Fruit fly (Drosophila melanogaster) whole organism, embryonic: ENCODE results near the gene CG11562.

Experiments
- Aef1 ChIP-seq: fragments of 200-800 bp; sonication (Bioruptor generic); IDR thresholded peaks from 3 replicates; pipeline ENCODE4 v1.3.6; 2022; ENCODE audit warnings: missing biosample characterization, missing genetic modification characterization
- CG10267 ChIP-seq: fragments of 200-800 bp; sonication (Bioruptor generic); optimal IDR thresholded peaks from 2 replicates; lab custom pipeline; 2018; ENCODE audit warnings: missing biosample characterization, mild to moderate bottlenecking, missing genetic modification characterization, moderate library complexity
- CG10959 ChIP-seq: fragments of 200-800 bp; sonication (Bioruptor generic); IDR thresholded peaks from 2 replicates; pipeline ENCODE4 v1.3.6; 2022; ENCODE audit warnings: missing biosample characterization, missing genetic modification characterization
- CG11093 ChIP-seq: fragments of 200-800 bp; sonication (Bioruptor generic); IDR thresholded peaks from 3 replicates; pipeline ENCODE4 v1.3.6; 2022; ENCODE audit warnings: missing biosample characterization, missing genetic modification characterization
- CG11723 ChIP-seq: fragments of 200-800 bp; sonication (Bioruptor generic); optimal IDR thresholded peaks from 2 replicates; lab custom pipeline; 2017; ENCODE audit warnings: missing biosample characterization, mild to moderate bottlenecking, missing genetic modification characterization
- CG14441 ChIP-seq: fragments of 200-800 bp; sonication (Bioruptor generic); IDR thresholded peaks from 2 replicates; pipeline ENCODE4 v1.3.6; 2022; ENCODE audit warnings: missing biosample characterization, missing genetic modification characterization
- CG16779 ChIP-seq: fragments of 200-800 bp; sonication (Bioruptor generic); IDR thresholded peaks from 2 replicates; pipeline ENCODE4 v1.3.6; 2022; ENCODE audit warnings: missing biosample characterization, missing genetic modification characterization
- CG17361 ChIP-seq: fragments of 200-800 bp; sonication (Bioruptor generic); IDR thresholded peaks from 3 replicates; pipeline ENCODE4 v1.3.6; 2022; ENCODE audit warnings: missing biosample characterization, missing genetic modification characterization
- CG17612 ChIP-seq: fragments of 200-800 bp; sonication (Bioruptor generic); IDR thresholded peaks from 2 replicates; pipeline ENCODE4 v1.3.6; 2022; ENCODE audit warnings: missing biosample characterization, missing genetic modification characterization
- CG17912 ChIP-seq: fragments of 200-800 bp; sonication (Bioruptor generic); optimal IDR thresholded peaks from 2 replicates; lab custom pipeline; 2018; ENCODE audit warnings: missing biosample characterization, mild to moderate bottlenecking, missing genetic modification characterization
- CG18764 ChIP-seq: fragments of 200-800 bp; sonication (Bioruptor generic); optimal IDR thresholded peaks from 3 replicates; lab custom pipeline; 2016; ENCODE audit warnings: missing biosample characterization, missing genetic modification characterization
- CG2120 ChIP-seq: fragments of 200-800 bp; sonication (Bioruptor generic); optimal IDR thresholded peaks from 3 replicates; lab custom pipeline; 2016; ENCODE audit warnings: missing biosample characterization, missing genetic modification characterization
- CG32532 ChIP-seq: fragments of 200-800 bp; sonication (Bioruptor generic); IDR thresholded peaks from 2 replicates; pipeline ENCODE4 v1.3.6; 2022; ENCODE audit warnings: missing biosample characterization, missing genetic modification characterization
- CG33557 ChIP-seq: fragments of 200-800 bp; sonication (Bioruptor generic); optimal IDR thresholded peaks from 2 replicates; lab custom pipeline; 2019; ENCODE audit warnings: missing biosample characterization, mild to moderate bottlenecking, missing genetic modification characterization, moderate library complexity
- CG43689 ChIP-seq: fragments of 200-800 bp; sonication (Bioruptor generic); IDR thresholded peaks from 2 replicates; pipeline ENCODE4 v1.3.6; 2022; ENCODE audit warnings: missing biosample characterization, missing genetic modification characterization
- CG4730 ChIP-seq: fragments of 200-800 bp; sonication (Bioruptor generic); IDR thresholded peaks from 2 replicates; pipeline ENCODE4 v1.3.6; 2022; ENCODE audit warnings: missing biosample characterization, missing genetic modification characterization
- CG6791 ChIP-seq: fragments of 200-800 bp; sonication (Bioruptor generic); IDR thresholded peaks from 3 replicates; pipeline ENCODE4 v1.3.6; 2022; ENCODE audit warnings: missing biosample characterization, missing genetic modification characterization; ENCODE audit not compliant: partially characterized antibody
- CG7271 ChIP-seq: fragments of 200-800 bp; sonication (Bioruptor generic); optimal IDR thresholded peaks from 2 replicates; lab custom pipeline; 2018; ENCODE audit warnings: missing biosample characterization, mild to moderate bottlenecking, missing genetic modification characterization, moderate library complexity
- CG8765 ChIP-seq: fragments of 200-800 bp; sonication (Bioruptor generic); IDR thresholded peaks from 2 replicates; pipeline ENCODE4 v1.3.6; 2022; ENCODE audit warnings: missing biosample characterization, missing genetic modification characterization
- CoRest ChIP-seq: fragments of 200-800 bp; sonication (Bioruptor generic); optimal IDR thresholded peaks from 3 replicates; lab custom pipeline; 2018; ENCODE audit warnings: missing biosample characterization, mild to moderate bottlenecking, missing genetic modification characterization, moderate library complexity
- Dref ChIP-seq: fragments of 200-800 bp; sonication (Bioruptor generic); IDR thresholded peaks from 2 replicates; pipeline ENCODE4 v1.3.6; 2022; ENCODE audit warnings: missing biosample characterization, missing genetic modification characterization
- Ets65A ChIP-seq: fragments of 200-800 bp; sonication (Bioruptor generic); peaks from one replicate; lab custom pipeline; 2016; ENCODE audit warnings: missing biosample characterization, missing genetic modification characterization
- Gsc ChIP-seq: fragments of 200-800 bp; sonication (Bioruptor generic); IDR thresholded peaks from 2 replicates; pipeline ENCODE4 v1.3.6; 2022; ENCODE audit warnings: missing biosample characterization, missing genetic modification characterization
- HLH54F ChIP-seq: fragments of 200-800 bp; sonication (Bioruptor generic); optimal IDR thresholded peaks from 3 replicates; lab custom pipeline; 2016; ENCODE audit warnings: missing biosample characterization, missing genetic modification characterization
- HLHmδ ChIP-seq: fragments of 200-800 bp; sonication (Bioruptor generic); optimal IDR thresholded peaks from 2 replicates; lab custom pipeline; 2018; ENCODE audit warnings: missing biosample characterization, mild to moderate bottlenecking, missing genetic modification characterization, moderate library complexity
- HmgD ChIP-seq: fragments of 200-800 bp; sonication (Bioruptor generic); optimal IDR thresholded peaks from 3 replicates; lab custom pipeline; 2016; ENCODE audit warnings: missing biosample characterization, missing genetic modification characterization
- HmgZ ChIP-seq: fragments of 200-800 bp; sonication (Bioruptor generic); optimal IDR thresholded peaks from 2 replicates; lab custom pipeline; 2018; ENCODE audit warnings: missing biosample characterization, mild to moderate bottlenecking, missing genetic modification characterization
- Med ChIP-seq: fragments of 200-800 bp; sonication (Bioruptor generic); peaks from one replicate; lab custom pipeline; 2016; ENCODE audit warnings: missing biosample characterization, missing genetic modification characterization, mild to moderate bottlenecking, inconsistent platforms, moderate library complexity
- NC2α ChIP-seq: fragments of 200-800 bp; sonication (Bioruptor generic); optimal IDR thresholded peaks from 2 replicates; lab custom pipeline; 2016; ENCODE audit warnings: missing biosample characterization, missing genetic modification characterization
- Rfx ChIP-seq: fragments of 200-800 bp; sonication (Bioruptor generic); IDR thresholded peaks from 2 replicates; pipeline ENCODE4 v1.3.6; 2022; ENCODE audit warnings: missing biosample characterization, missing genetic modification characterization
- Sry-δ ChIP-seq: fragments of 200-800 bp; sonication (Bioruptor generic); optimal IDR thresholded peaks from 2 replicates; lab custom pipeline; 2016; ENCODE audit warnings: missing biosample characterization, missing genetic modification characterization
- TFAM ChIP-seq: fragments of 200-800 bp; sonication (Bioruptor generic); optimal IDR thresholded peaks from 2 replicates; lab custom pipeline; 2017; ENCODE audit warnings: missing biosample characterization, missing genetic modification characterization, inconsistent platforms
- Taf1 ChIP-seq: fragments of 200-800 bp; sonication (Bioruptor generic); IDR thresholded peaks from 2 replicates; pipeline ENCODE4 v1.3.6; 2022; ENCODE audit warnings: missing biosample characterization, missing genetic modification characterization
- Usf ChIP-seq: fragments of 200-800 bp; sonication (Bioruptor generic); optimal IDR thresholded peaks from 2 replicates; lab custom pipeline; 2017; ENCODE audit warnings: missing genotype, missing biosample characterization, missing genetic modification characterization
- Vsx1 ChIP-seq: fragments of 200-800 bp; sonication (Bioruptor generic); optimal IDR thresholded peaks from 2 replicates; lab custom pipeline; 2017; ENCODE audit warnings: missing biosample characterization, mild to moderate bottlenecking, missing genetic modification characterization, missing genetic modification reagents
- amos ChIP-seq: fragments of 200-800 bp; sonication (Bioruptor generic); IDR thresholded peaks from 2 replicates; pipeline ENCODE4 v1.3.6; 2022; ENCODE audit warnings: missing biosample characterization, missing genetic modification characterization; ENCODE audit not compliant: partially characterized antibody
- danr ChIP-seq: fragments of 200-800 bp; sonication (Bioruptor generic); IDR thresholded peaks from 2 replicates; pipeline ENCODE4 v1.3.6; 2022; ENCODE audit warnings: missing biosample characterization, missing genetic modification characterization
- dm ChIP-seq: fragments of 200-800 bp; sonication (Bioruptor generic); optimal IDR thresholded peaks from 3 replicates; lab custom pipeline; 2016; ENCODE audit warnings: missing biosample characterization, missing genetic modification characterization
- dmrt11E ChIP-seq: fragments of 200-800 bp; sonication (Bioruptor generic); optimal IDR thresholded peaks from 3 replicates; lab custom pipeline; 2018; ENCODE audit warnings: missing biosample characterization, mild to moderate bottlenecking, missing genetic modification characterization, moderate library complexity
- dysf ChIP-seq: fragments of 200-800 bp; sonication (Bioruptor generic); IDR thresholded peaks from 3 replicates; pipeline ENCODE4 v1.3.6; 2022; ENCODE audit warnings: missing biosample characterization, missing genetic modification characterization
- en ChIP-seq: fragments of 200-800 bp; sonication (Bioruptor generic); optimal IDR thresholded peaks from 2 replicates; lab custom pipeline; 2016; ENCODE audit warnings: missing biosample characterization, missing genetic modification characterization
- gsb ChIP-seq: fragments of 200-800 bp; sonication (Bioruptor generic); IDR thresholded peaks from 2 replicates; pipeline ENCODE4 v1.3.6; 2022; ENCODE audit warnings: missing biosample characterization, missing genetic modification characterization
- hb ChIP-seq: fragments of 200-800 bp; sonication (Bioruptor generic); IDR thresholded peaks from 3 replicates; pipeline ENCODE4 v1.3.6; 2022; ENCODE audit warnings: missing biosample characterization, missing genetic modification characterization; ENCODE audit not compliant: partially characterized antibody
- hth ChIP-seq: fragments of >200 bp; optimal IDR thresholded peaks from 2 replicates; lab custom pipeline; 2017; ENCODE audit warnings: inconsistent platforms
- lov ChIP-seq, 2 experiments: fragments of 200-800 bp in 1 of 2; fragments of >200 bp in 1 of 2; sonication (Bioruptor generic) in 1 of 2; IDR thresholded peaks in 1 of 2; optimal IDR thresholded peaks in 1 of 2; 2 replicates in 1 of 2; 3 replicates in 1 of 2; pipeline versions ENCODE4 v1.3.6 to Lab custom; 2017 to 2022; ENCODE audit warnings: missing biosample characterization in 1 of 2, missing genetic modification characterization in 1 of 2
- pita ChIP-seq: fragments of 200-800 bp; sonication (Bioruptor generic); optimal IDR thresholded peaks from 2 replicates; lab custom pipeline; 2017; ENCODE audit warnings: missing biosample characterization, mild to moderate bottlenecking, missing genetic modification characterization
- pnt ChIP-seq: fragments of 200-800 bp; sonication (Bioruptor generic); optimal IDR thresholded peaks from 3 replicates; lab custom pipeline; 2016; ENCODE audit warnings: missing biosample characterization, missing genetic modification characterization
- sna ChIP-seq: fragments of 200-800 bp; sonication (Bioruptor generic); IDR thresholded peaks from 2 replicates; pipeline ENCODE4 v1.3.6; 2022; ENCODE audit warnings: missing biosample characterization, missing genetic modification characterization; ENCODE audit not compliant: partially characterized antibody
- twi ChIP-seq: fragments of 200-800 bp; optimal IDR thresholded peaks from 2 replicates; lab custom pipeline; 2019; ENCODE audit warnings: missing biosample characterization, mild to moderate bottlenecking, missing genetic modification characterization, moderate library complexity
- zen ChIP-seq: fragments of 200-800 bp; sonication (Bioruptor generic); optimal IDR thresholded peaks from 3 replicates; lab custom pipeline; 2018; ENCODE audit warnings: missing biosample characterization, mild to moderate bottlenecking, missing genetic modification characterization, moderate library complexity

The CG11562 gene

DNA sequence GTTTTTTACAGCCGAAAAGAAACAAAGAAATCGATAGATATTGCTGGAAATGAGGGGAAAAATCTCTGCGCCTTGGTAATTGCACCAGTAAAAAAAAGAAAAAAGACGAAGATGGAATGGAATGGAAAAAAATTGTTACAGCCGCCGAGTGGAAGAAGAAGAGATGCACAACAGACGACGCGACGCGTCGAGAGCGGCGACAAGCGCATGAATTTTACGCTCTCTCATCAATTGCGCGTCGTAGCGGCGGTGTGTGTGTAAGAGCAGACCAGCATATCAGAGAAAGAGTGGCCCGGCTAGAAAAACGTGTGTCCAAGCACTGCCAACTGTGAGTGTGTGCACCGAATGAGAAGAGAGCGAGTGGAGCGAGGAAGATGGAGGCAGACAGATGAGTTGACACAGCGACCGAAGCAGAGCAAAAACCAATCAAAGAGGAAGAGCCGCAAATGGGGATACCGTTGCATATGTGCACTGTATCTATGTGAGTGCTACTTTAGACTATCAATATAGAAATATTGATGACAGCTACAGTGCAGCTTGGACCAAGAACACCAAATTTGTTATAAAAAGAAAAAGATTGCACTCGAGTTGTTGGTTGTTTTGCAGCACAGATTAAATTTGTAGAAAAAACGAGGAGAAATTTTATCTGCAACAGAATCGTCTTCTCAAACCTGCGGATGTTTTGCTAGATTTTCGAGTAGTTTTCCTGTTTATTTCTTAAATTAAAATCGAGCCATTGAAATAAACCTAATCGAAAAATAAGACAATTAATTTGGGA, 43.0 kb upstream of the CG11562 start (continued):
- TF ChIP-seq twi (tag; lab: Kevin White, UChicago) (no peak), CoRest (tag; lab: Kevin White, UChicago) (no peak), danr (no peak), Ets65A (GFP tag; lab: Kevin White, UChicago) (peak; percentile 32), HmgZ (tag; lab: Kevin White, UChicago) (no peak), HLH54F (GFP tag; lab: Kevin White, UChicago) (no peak), CG17912 (no peak), Med (GFP tag; lab: Kevin White, UChicago) (peak; percentile 42), zen (tag; lab: Kevin White, UChicago) (no peak), CG33557 (GFP tag; lab: Kevin White, UChicago) (no peak), CG4730 (GFP tag; lab: Robert Waterston, UW) (no peak), Aef1 (no peak), CG14441 (GFP tag; lab: Robert Waterston, UW) (no peak), CG18764 (GFP tag; lab: Kevin White, UChicago) (no peak), hb (GFP tag; lab: Robert Waterston, UW) (no peak), CG17612 (GFP tag; lab: Robert Waterston, UW) (no peak), en (GFP tag; lab: Kevin White, UChicago) (no peak), CG6791 (GFP tag; lab: Robert Waterston, UW) (no peak), lov (optimal IDR thresholded peaks at IDR 0.05; lab: Kevin White, UChicago) (no peak), lov (GFP tag; IDR thresholded peaks at IDR 0.05; lab: Robert Waterston, UW) (0 out of 3 replicates have a peak, but pooled peaks have one; percentile 14), HLHmδ (GFP tag; lab: Kevin White, UChicago) (peak; percentile 58), NC2α (no peak), Gsc (GFP tag; lab: Robert Waterston, UW) (no peak), pita (no peak), CG17361 (0 out of 3 replicates have a peak, but pooled peaks have one; percentile 22), dm (no peak), HmgD (GFP tag; lab: Kevin White, UChicago) (peak; percentile 21), CG16779 (GFP tag; lab: Robert Waterston, UW) (0 out of 2 replicates have a peak, but pooled peaks have one; percentile 9), CG2120 (GFP tag; lab: Kevin White, UChicago) (no peak), Taf1 (GFP tag; lab: Robert Waterston, UW) (no peak), dysf (no peak), CG10267 (tag; lab: Kevin White, UChicago) (no peak), Vsx1 (peak; percentile 9), TFAM (GFP tag; lab: Kevin White, UChicago) (no peak), CG11723 (GFP tag; lab: Kevin White, UChicago) (no peak), dmrt11E (tag; lab: Kevin White, UChicago) (peak; percentile 5), amos (GFP tag; lab: Robert Waterston, UW) (no peak), Usf (GFP tag; lab: Kevin White, UChicago) (no peak), CG7271 (no peak), Rfx (no peak), sna (GFP tag; lab: Robert Waterston, UW) (peak; percentile 60; the same call in 1 of the 2 replicates), CG10959 (GFP tag; lab: Robert Waterston, UW) (no peak), Dref (GFP tag; lab: Robert Waterston, UW) (no peak), gsb (no peak), pnt (no peak), CG43689 (GFP tag; lab: Robert Waterston, UW) (no peak), CG32532 (GFP tag; lab: Robert Waterston, UW) (peak; percentile 31; the same call in 1 of the 2 replicates), hth (lab: Kevin White, UChicago) (no peak), CG8765 (no peak), Sry-δ (GFP tag; lab: Kevin White, UChicago) (no peak), CG11093 (GFP tag; lab: Robert Waterston, UW) (no peak)
